Worm (Caenorhabditis elegans): Measurements from ENCODE around the gene tmd-2.

DNA sequence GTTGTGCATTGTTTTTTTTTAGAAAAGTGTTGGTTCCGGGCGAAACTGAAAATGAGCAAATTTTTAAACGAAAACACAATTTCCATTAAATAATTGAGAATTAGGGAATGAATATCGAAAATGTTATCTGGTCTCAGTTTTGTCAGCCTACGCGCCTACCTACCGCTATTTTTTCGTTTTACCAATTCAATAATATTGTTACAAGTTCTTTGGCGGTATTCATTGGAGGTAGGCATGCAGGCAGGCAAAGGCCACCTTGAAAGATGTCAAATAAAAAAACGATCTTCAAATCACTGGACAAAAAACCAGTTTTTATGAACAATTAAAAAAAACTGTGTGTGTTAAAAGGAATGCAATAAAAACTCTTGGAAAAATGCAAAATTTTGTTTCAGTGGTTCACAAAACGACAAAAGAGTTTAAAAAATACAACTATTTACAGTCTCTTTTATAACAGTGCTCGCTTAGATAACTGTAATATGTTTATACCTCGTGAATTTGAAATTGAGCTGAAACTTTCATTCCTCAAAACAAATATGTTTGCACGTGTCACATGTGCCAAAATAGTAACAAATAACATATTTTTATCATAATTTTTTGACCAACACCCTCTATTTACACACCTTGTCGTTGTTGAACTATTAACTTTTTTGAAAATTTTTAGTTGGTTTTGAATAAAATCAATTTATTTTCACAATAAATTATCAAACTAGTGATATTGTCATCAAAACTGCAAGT lies 29.8 kb upstream of the tmd-2 start, which contains the start of gene W02D7.11:
- TF ChIP-seq W03F9.2 (tag; optimal IDR thresholded peaks at IDR 0.05): no peak
- no peak for TF ChIP-seq him-1 (tag; optimal IDR thresholded peaks at IDR 0.05)
